Fruit fly (Drosophila melanogaster) whole organism: ENCODE measurements around the gene pHCl-2.

Experiments used
- CG8478 ChIP-seq: fragments of >200 bp; optimal IDR thresholded peaks from 2 replicates; lab custom pipeline; 2018; ENCODE audit warnings: inconsistent platforms
- Dll ChIP-seq: fragments of >200 bp; optimal IDR thresholded peaks from 2 replicates; lab custom pipeline; 2017
- psq ChIP-seq: fragments of >200 bp; optimal IDR thresholded peaks from 2 replicates; lab custom pipeline; 2017
- usp ChIP-seq: fragments of >200 bp; optimal IDR thresholded peaks from 2 replicates; lab custom pipeline; 2017; ENCODE audit warnings: missing biosample characterization, missing genetic modification characterization, mixed read lengths

DNA sequence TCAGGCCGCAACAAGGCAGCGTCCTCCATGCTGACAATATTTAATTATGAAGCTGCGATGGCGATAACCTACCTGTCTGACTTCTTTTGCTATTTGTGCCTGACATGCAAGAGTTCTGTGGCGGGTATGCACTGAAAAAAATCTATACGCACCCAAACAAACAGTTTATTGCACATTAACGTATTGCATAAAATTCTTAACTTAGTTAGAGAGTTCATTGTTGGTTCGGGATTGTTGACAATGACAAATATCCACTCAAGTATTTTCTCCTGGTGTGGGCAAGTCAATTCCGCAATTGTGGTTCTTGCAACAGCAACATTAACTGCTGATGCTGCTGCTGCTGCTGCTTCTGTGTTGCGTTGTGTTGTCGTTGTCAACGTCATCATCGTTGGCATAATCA is 7.1 kb upstream of the pHCl-2 start:
- TF ChIP-seq Dll (lab: Kevin White, UChicago) = no peak
- no peak for TF ChIP-seq psq (lab: Kevin White, UChicago)
- no peak for TF ChIP-seq CG8478
- no peak for TF ChIP-seq usp (GFP tag; lab: Kevin White, UChicago)
